Worm (Caenorhabditis elegans): ENCODE results near the gene F32D8.8.

ce11 chrV:10876512-10876911 lies 26.1 kb downstream of the F32D8.8 start:
- no peak for TF ChIP-seq egl-13 (tag; optimal IDR thresholded peaks at IDR 0.05)
- no peak for TF ChIP-seq ceh-88 (GFP tag; IDR thresholded peaks at IDR 0.05)
- no peak for TF ChIP-seq lin-35 (GFP tag; optimal IDR thresholded peaks at IDR 0.05)
- TF ChIP-seq unc-62 (GFP tag; optimal IDR thresholded peaks at IDR 0.05), result no peak
- TF ChIP-seq nhr-12 (tag; optimal IDR thresholded peaks at IDR 0.05), result no peak
